Fruit fly (Drosophila melanogaster): ENCODE measurements around the gene FucT6.

Gene FucT6

dm6 chrX:11685918-11686640 lies 23.7 kb downstream of the FucT6 start (continued):
- TF ChIP-seq HmgZ (tag; optimal IDR thresholded peaks at IDR 0.05): peak; percentile 33
- TF ChIP-seq Asciz (GFP tag; optimal IDR thresholded peaks at IDR 0.05): peak; percentile 39
- no peak for TF ChIP-seq Atf3 (GFP tag; optimal IDR thresholded peaks at IDR 0.05)
- TF ChIP-seq CG11695 (GFP tag; IDR thresholded peaks at IDR 0.05): peak; percentile 36; the same call in 1 of the 3 replicates
- TF ChIP-seq bcd (GFP tag; optimal IDR thresholded peaks at IDR 0.05): no peak
- no peak for TF ChIP-seq pan (optimal IDR thresholded peaks at IDR 0.05)
- TF ChIP-seq pan (GFP tag; optimal IDR thresholded peaks at IDR 0.05 in 1 of 2, IDR thresholded peaks at IDR 0.05 in 1 of 2): no peak
- no peak for TF ChIP-seq pb (GFP tag; optimal IDR thresholded peaks at IDR 0.05)
- no peak for TF ChIP-seq Atf-2 (GFP tag; optimal IDR thresholded peaks at IDR 0.05)
- no peak for TF ChIP-seq Doc2 (GFP tag; IDR thresholded peaks at IDR 0.05)
- no peak for TF ChIP-seq Hsf (GFP tag; optimal IDR thresholded peaks at IDR 0.05)
- TF ChIP-seq Dip2 (GFP tag; IDR thresholded peaks at IDR 0.05): no peak
- TF ChIP-seq ab (GFP tag; optimal IDR thresholded peaks at IDR 0.05): no peak
- TF ChIP-seq Xrp1 (GFP tag; IDR thresholded peaks at IDR 0.05): peak; percentile 42; the same call in 1 of the 2 replicates
- TF ChIP-seq Elba2 (GFP tag; optimal IDR thresholded peaks at IDR 0.05): no peak
- TF ChIP-seq twi (tag; optimal IDR thresholded peaks at IDR 0.05): no peak
- peak; percentile 4 for TF ChIP-seq CG12236 (GFP tag; optimal IDR thresholded peaks at IDR 0.05)
- no peak for TF ChIP-seq CG11093 (GFP tag; IDR thresholded peaks at IDR 0.05)
- TF ChIP-seq CG11247 (GFP tag; IDR thresholded peaks at IDR 0.05): no peak
- TF ChIP-seq gce (GFP tag; IDR thresholded peaks at IDR 0.05): no peak
- no peak for TF ChIP-seq CG4404 (GFP tag; IDR thresholded peaks at IDR 0.05)
- TF ChIP-seq Dbx (GFP tag; IDR thresholded peaks at IDR 0.05): peak; percentile 53; the same call in 1 of the 3 replicates
- TF ChIP-seq CG13775 (GFP tag; optimal IDR thresholded peaks at IDR 0.05): no peak
- no peak for TF ChIP-seq CG7357 (GFP tag; IDR thresholded peaks at IDR 0.05)
- TF ChIP-seq CG30020 (tag; optimal IDR thresholded peaks at IDR 0.05): no peak
- TF ChIP-seq BEAF-32 (GFP tag; optimal IDR thresholded peaks at IDR 0.05): no peak
- TF ChIP-seq CHES-1-like (GFP tag; optimal IDR thresholded peaks at IDR 0.05): peak; percentile 13
- no peak for TF ChIP-seq zfh2 (GFP tag; optimal IDR thresholded peaks at IDR 0.05)
- no peak for TF ChIP-seq Sin3A (optimal IDR thresholded peaks at IDR 0.05)
- peak; percentile 72 for TF ChIP-seq CrebB (tag; optimal IDR thresholded peaks at IDR 0.05)
- TF ChIP-seq CG3065 (GFP tag; optimal IDR thresholded peaks at IDR 0.05): no peak
- peak; percentile 24 for TF ChIP-seq grau (tag; optimal IDR thresholded peaks at IDR 0.05)
- no peak for TF ChIP-seq Spps (tag; optimal IDR thresholded peaks at IDR 0.05)
- TF ChIP-seq CG17361 (GFP tag; IDR thresholded peaks at IDR 0.05): no peak
- peak; percentile 19 for TF ChIP-seq CG12769 (tag; optimal IDR thresholded peaks at IDR 0.05)
- TF ChIP-seq fru (optimal IDR thresholded peaks at IDR 0.05): no peak
- TF ChIP-seq Opbp (GFP tag; IDR thresholded peaks at IDR 0.05; ENCODE audit: partially characterized antibody): no peak
- no peak for TF ChIP-seq Usf (GFP tag; optimal IDR thresholded peaks at IDR 0.05)
- TF ChIP-seq Bdp1 (GFP tag; optimal IDR thresholded peaks at IDR 0.05): no peak
- TF ChIP-seq nom (GFP tag; optimal IDR thresholded peaks at IDR 0.05): peak; percentile 63
- no peak for TF ChIP-seq hkb (optimal IDR thresholded peaks at IDR 0.05)
- TF ChIP-seq hkb (GFP tag; IDR thresholded peaks at IDR 0.05): peak; percentile 56
- TF ChIP-seq CG34224 (GFP tag; IDR thresholded peaks at IDR 0.05; ENCODE audit: partially characterized antibody): peak; percentile 57
- no peak for TF ChIP-seq CG31388 (GFP tag; optimal IDR thresholded peaks at IDR 0.05)
- peak; percentile 75 for TF ChIP-seq Hmr (GFP tag; optimal IDR thresholded peaks at IDR 0.05)
- no peak for TF ChIP-seq sisA (GFP tag; IDR thresholded peaks at IDR 0.05)
- peak; percentile 51 for TF ChIP-seq kah (GFP tag; optimal IDR thresholded peaks at IDR 0.05)
- peak; percentile 0 for TF ChIP-seq NK7.1 (GFP tag; optimal IDR thresholded peaks at IDR 0.05)
- peak; percentile 28 for TF ChIP-seq CG7556 (GFP tag; optimal IDR thresholded peaks at IDR 0.05)
- TF ChIP-seq CG10431 (GFP tag; optimal IDR thresholded peaks at IDR 0.05): peak; percentile 60
- no peak for TF ChIP-seq CG12391 (tag; optimal IDR thresholded peaks at IDR 0.05)
- peak; percentile 87; the same call in 2 of the 4 replicates for TF ChIP-seq chinmo (GFP tag; IDR thresholded peaks at IDR 0.05; ENCODE audit: partially characterized antibody)

Measured in whole organism, embryonic.